Fruit fly (Drosophila melanogaster): ENCODE results near the gene wol.
A peak's percentile ranks its signal among the peaks of the same experiment; 100 is the strongest.

Gene wol

DNA sequence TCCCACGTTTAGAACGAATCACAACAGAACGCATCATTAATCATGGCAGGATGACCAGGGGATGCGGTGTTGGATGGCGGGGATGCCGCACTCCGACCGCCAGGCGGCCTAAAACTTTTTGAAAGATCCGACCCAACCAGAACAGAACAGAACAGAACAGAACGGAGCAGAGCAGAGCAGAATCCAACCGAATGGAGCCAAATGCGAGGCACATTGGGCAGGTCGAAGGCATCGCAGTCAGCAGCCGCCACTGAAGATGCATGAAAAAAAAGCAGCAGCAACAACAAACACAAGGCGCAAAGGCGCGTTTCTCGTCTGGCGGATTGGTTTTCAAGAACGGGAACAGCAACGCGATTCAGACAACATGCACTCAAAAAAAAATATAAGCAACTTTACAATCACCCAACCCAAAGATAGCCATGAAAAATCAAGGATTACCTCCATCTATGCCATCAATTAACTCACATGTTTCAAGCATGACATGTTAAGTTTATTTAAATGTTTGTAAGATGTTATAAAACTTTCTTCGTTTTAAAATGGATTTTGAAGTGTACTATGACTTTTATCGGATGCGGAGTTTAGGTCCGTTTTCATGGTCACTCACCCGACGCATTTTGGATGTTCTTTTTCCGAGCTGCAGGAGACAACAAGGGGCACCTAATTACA lies 23.3 kb downstream of the wol start:
- TF ChIP-seq Adf1 (GFP tag; IDR thresholded peaks at IDR 0.05) (no peak), esg (GFP tag; conservative IDR thresholded peaks at IDR 0.05) (peak; percentile 46; the same call in 1 of the 2 replicates), CG3163 (GFP tag; optimal IDR thresholded peaks at IDR 0.05) (no peak), bigmax (GFP tag; optimal IDR thresholded peaks at IDR 0.05) (no peak), mld (GFP tag; IDR thresholded peaks at IDR 0.05; ENCODE audit: partially characterized antibody) (no peak), CG17568 (GFP tag; optimal IDR thresholded peaks at IDR 0.05) (peak; percentile 28), sens (GFP tag) (peak; percentile 98), Hr51 (GFP tag; optimal IDR thresholded peaks at IDR 0.05) (peak; percentile 12 to 48), Vsx1 (GFP tag; optimal IDR thresholded peaks at IDR 0.05) (peak; percentile 32), rib (GFP tag; IDR thresholded peaks at IDR 0.05) (no peak), CG6813 (GFP tag; optimal IDR thresholded peaks at IDR 0.05) (peak; percentile 60), eve (GFP tag; optimal IDR thresholded peaks at IDR 0.05) (peak in 1 of 2 experiments; percentile 58), Sin3A (optimal IDR thresholded peaks at IDR 0.05) (no peak), HHEX (GFP tag; optimal IDR thresholded peaks at IDR 0.05) (peak; percentile 49), bcd (GFP tag; optimal IDR thresholded peaks at IDR 0.05) (peak; percentile 36), oc (tag; optimal IDR thresholded peaks at IDR 0.05) (peak; percentile 28), D19B (GFP tag; optimal IDR thresholded peaks at IDR 0.05) (no peak), ERR (GFP tag; optimal IDR thresholded peaks at IDR 0.05) (no peak), klu (GFP tag; IDR thresholded peaks at IDR 0.05) (peak; percentile 18; the same call in 1 of the 2 replicates), dati (GFP tag; IDR thresholded peaks at IDR 0.05) (peak; percentile 36; the same call in 1 of the 2 replicates), CG12219 (GFP tag; optimal IDR thresholded peaks at IDR 0.05) (peak; percentile 51), CG11723 (GFP tag; optimal IDR thresholded peaks at IDR 0.05) (peak; percentile 34), knrl (GFP tag; IDR thresholded peaks at IDR 0.05; ENCODE audit: partially characterized antibody) (no peak), CoRest (tag; optimal IDR thresholded peaks at IDR 0.05) (peak; percentile 56), lilli (GFP tag; optimal IDR thresholded peaks at IDR 0.05) (peak; percentile 54), CG11093 (GFP tag; IDR thresholded peaks at IDR 0.05) (no peak), Fer1 (GFP tag; optimal IDR thresholded peaks at IDR 0.05) (no peak), ap (GFP tag; IDR thresholded peaks at IDR 0.05) (no peak), lmd (GFP tag; IDR thresholded peaks at IDR 0.05) (peak; percentile 63), CG4360 (GFP tag; IDR thresholded peaks at IDR 0.05) (peak; percentile 86), chn (GFP tag; optimal IDR thresholded peaks at IDR 0.05) (peak; percentile 70), CG6175 (GFP tag; IDR thresholded peaks at IDR 0.05) (no peak), CG34376 (GFP tag; optimal IDR thresholded peaks at IDR 0.05) (no peak), CG32772 (GFP tag; IDR thresholded peaks at IDR 0.05) (0 out of 2 replicates have a peak, but pooled peaks have one; percentile 26), maf-S (GFP tag; optimal IDR thresholded peaks at IDR 0.05) (peak; percentile 17), CG8478 (optimal IDR thresholded peaks at IDR 0.05) (no peak), Usf (GFP tag; optimal IDR thresholded peaks at IDR 0.05) (peak; percentile 29), ranshi (GFP tag; IDR thresholded peaks at IDR 0.05) (0 out of 2 replicates have a peak, but pooled peaks have one; percentile 28), Asciz (GFP tag; optimal IDR thresholded peaks at IDR 0.05) (peak; percentile 58), twi (tag; optimal IDR thresholded peaks at IDR 0.05) (peak; percentile 68), ftz-f1 (GFP tag; optimal IDR thresholded peaks at IDR 0.05) (no peak), CG3281 (GFP tag; optimal IDR thresholded peaks at IDR 0.05) (no peak), CG1024 (GFP tag; IDR thresholded peaks at IDR 0.05) (peak; percentile 56), fd64A (GFP tag; optimal IDR thresholded peaks at IDR 0.05) (peak; percentile 45), Atf3 (GFP tag; optimal IDR thresholded peaks at IDR 0.05) (peak; percentile 56), fd3F (GFP tag; optimal IDR thresholded peaks at IDR 0.05) (no peak), CG12659 (GFP tag; optimal IDR thresholded peaks at IDR 0.05) (peak; percentile 4), Rx (GFP tag; IDR thresholded peaks at IDR 0.05) (peak; percentile 43), btn (GFP tag; optimal IDR thresholded peaks at IDR 0.05) (no peak), MESR4 (GFP tag; optimal IDR thresholded peaks at IDR 0.05) (no peak), CG3726 (GFP tag; IDR thresholded peaks at IDR 0.05) (no peak)
